Worm (Caenorhabditis elegans) whole organism, midembryonic: ENCODE data around the gene R10D12.7.

Experiments
- T22C8.4 ChIP-seq: fragments of 200-800 bp; sonication (Bioruptor generic); IDR thresholded peaks from 2 replicates; pipeline ENCODE4 v1.3.6; 2022; ENCODE audit warnings: missing genetic modification characterization, missing compliant biosample characterization
- cog-1 ChIP-seq: sonication (generic microtip); optimal IDR thresholded peaks from 2 replicates; lab custom pipeline; 2016; ENCODE audit warnings: missing genetic modification characterization, missing compliant biosample characterization
- flt-1 ChIP-seq: fragments of 200-800 bp; sonication (Bioruptor generic); IDR thresholded peaks from 2 replicates; pipeline ENCODE4 v1.3.6; 2022; ENCODE audit warnings: missing genetic modification characterization, missing compliant biosample characterization
- klf-2 ChIP-seq: fragments of 200-800 bp; sonication (Bioruptor generic); conservative IDR thresholded peaks from 2 replicates; pipeline ENCODE4 v1.3.6; 2022; ENCODE audit warnings: missing genetic modification reagents, missing genetic modification characterization, missing compliant biosample characterization
- med-1 ChIP-seq: sonication (generic microtip); optimal IDR thresholded peaks from 2 replicates; lab custom pipeline; 2017; ENCODE audit warnings: missing genetic modification characterization, mild to moderate bottlenecking, missing compliant biosample characterization, antibody characterized with exemption, missing genetic modification reagents; ENCODE audit not compliant: insufficient read depth
- ref-1 ChIP-seq: fragments of 200-800 bp; sonication (Bioruptor generic); conservative IDR thresholded peaks from 2 replicates; pipeline ENCODE4 v1.3.6; 2022; ENCODE audit warnings: missing genetic modification reagents, missing genetic modification characterization, missing compliant biosample characterization
- tab-1 ChIP-seq: fragments of 200-800 bp; sonication (Bioruptor generic); IDR thresholded peaks from 2 replicates; pipeline ENCODE4 v1.3.6; 2022; ENCODE audit warnings: missing genetic modification characterization, missing compliant biosample characterization
- ztf-23 ChIP-seq: fragments of 200-800 bp; sonication (Bioruptor generic); IDR thresholded peaks from 2 replicates; pipeline ENCODE4 v1.3.6; 2022; ENCODE audit warnings: missing genetic modification reagents, missing genetic modification characterization, missing compliant biosample characterization
- ztf-29 ChIP-seq: fragments of 200-800 bp; sonication (Bioruptor generic); IDR thresholded peaks from 2 replicates; pipeline ENCODE4 v1.3.6; 2022; ENCODE audit warnings: missing genetic modification reagents, missing genetic modification characterization, missing compliant biosample characterization

The R10D12.7 gene

ce11 chrV:13916196-13916595 is 33.7 kb upstream of the R10D12.7 start, which contains the start of gene str-252:
TSS of gene str-252 (plus strand) at chrV:13916496.
- TF ChIP-seq klf-2 (no peak), ref-1 (GFP tag; lab: Robert Waterston, UW) (no peak), flt-1 (GFP tag; lab: Robert Waterston, UW) (no peak), ztf-23 (GFP tag; lab: Robert Waterston, UW) (no peak), tab-1 (no peak), ztf-29 (GFP tag; lab: Robert Waterston, UW) (no peak), T22C8.4 (no peak), cog-1 (tag; lab: Kevin White, UChicago) (no peak), med-1 (GFP tag; lab: Kevin White, UChicago) (no peak)

DNA sequence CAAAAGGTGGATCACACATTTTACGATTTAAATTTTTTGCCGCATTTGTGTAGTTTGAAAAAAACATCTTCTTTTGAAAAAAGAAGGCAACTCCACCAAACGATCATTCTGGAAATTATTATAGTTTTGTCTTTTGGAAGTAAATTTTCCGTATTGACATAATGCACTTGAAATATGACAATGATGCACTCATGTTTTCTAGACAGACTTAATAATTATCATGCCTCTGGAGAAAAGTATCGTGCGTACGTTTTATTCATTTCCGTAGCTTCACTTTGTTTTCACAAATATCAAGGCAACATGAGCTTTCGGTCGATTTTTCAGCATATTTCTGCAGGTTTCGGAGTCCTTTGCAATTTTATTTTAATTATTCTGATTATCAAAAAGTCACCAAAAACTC is 31.5 kb upstream of the R10D12.7 start, which contains the start of gene str-250:
str-250 (plus strand) TSS at position 301 of the 400 bp plus-strand sequence.
- no peak for TF ChIP-seq ztf-23 (GFP tag; lab: Robert Waterston, UW)
- no peak for TF ChIP-seq tab-1
- TF ChIP-seq T22C8.4: no peak
- no peak for TF ChIP-seq ref-1 (GFP tag; lab: Robert Waterston, UW)
- TF ChIP-seq med-1 (GFP tag; lab: Kevin White, UChicago): no peak
- TF ChIP-seq klf-2: no peak
- no peak for TF ChIP-seq ztf-29 (GFP tag; lab: Robert Waterston, UW)
- TF ChIP-seq flt-1 (GFP tag; lab: Robert Waterston, UW): no peak
- TF ChIP-seq cog-1 (tag; lab: Kevin White, UChicago): no peak

DNA sequence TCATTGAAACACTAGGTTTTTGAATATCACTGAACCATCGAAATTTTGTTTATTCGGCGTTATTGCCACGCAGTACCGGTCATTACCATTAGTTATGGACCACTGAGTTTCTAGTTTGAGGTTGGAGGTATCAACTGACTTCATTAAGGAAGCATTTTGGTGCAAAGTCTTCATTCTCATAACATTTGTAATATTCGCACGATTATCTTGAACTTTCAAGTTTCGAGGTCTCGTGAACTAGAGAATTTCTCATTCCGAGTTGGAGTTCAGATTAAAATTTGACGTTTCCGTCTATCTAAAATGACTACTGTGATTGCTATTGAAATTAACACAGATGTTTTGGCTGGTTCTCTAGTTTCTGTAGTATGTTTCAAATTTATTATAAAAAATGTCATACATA is 29.1 kb upstream of the R10D12.7 start, which contains the start of gene srx-42:
srx-42 (plus strand) TSS at position 301 of the 400 bp plus-strand sequence.
- TF ChIP-seq ztf-29 (GFP tag; lab: Robert Waterston, UW): no peak

DNA sequence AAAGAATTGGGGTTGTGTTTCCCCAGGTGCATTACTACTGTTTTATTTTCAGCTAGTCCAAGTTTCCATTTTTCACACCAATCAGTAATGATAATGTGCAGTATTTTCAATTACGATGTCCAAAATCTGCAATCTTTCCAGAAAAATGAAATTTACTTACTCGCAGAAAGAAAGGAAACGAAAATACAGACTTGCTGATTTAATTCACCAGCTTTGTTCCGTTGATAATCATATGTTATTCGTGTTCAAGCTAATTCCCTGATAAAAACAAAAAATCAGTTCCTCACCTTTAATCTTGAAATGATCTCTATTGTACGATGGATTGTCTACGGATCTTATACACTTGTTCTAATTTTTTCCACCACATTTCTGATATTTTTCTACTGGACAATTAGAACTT is 26.0 kb upstream of the R10D12.7 start, which contains the start of gene srxa-11:
srxa-11 (plus strand) TSS at position 301 of the 400 bp plus-strand sequence.
- TF ChIP-seq med-1 (GFP tag; lab: Kevin White, UChicago) (no peak), klf-2 (no peak), flt-1 (GFP tag; lab: Robert Waterston, UW) (no peak), tab-1 (no peak), cog-1 (tag; lab: Kevin White, UChicago) (no peak), ztf-29 (GFP tag; lab: Robert Waterston, UW) (no peak), ztf-23 (GFP tag; lab: Robert Waterston, UW) (no peak), ref-1 (GFP tag; lab: Robert Waterston, UW) (no peak)

DNA sequence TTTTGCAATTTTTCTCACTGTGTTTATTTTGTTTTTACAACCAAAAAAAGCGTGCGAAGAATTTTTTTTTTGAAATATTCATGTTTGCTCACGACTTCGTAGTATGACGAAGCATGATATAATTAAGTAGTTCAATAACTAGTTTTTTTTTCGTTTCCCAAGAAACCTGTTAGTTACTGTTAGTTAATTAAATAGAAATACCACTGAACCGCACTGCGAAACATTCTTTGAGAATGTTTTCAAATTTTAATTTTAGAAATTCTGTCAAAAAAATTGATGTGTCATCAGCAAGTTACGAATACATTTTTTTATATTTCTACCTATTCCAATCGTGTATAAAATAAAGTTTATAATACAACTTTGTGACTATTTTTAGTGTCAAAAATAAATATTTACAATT is 23.5 kb upstream of the R10D12.7 start, which contains the start of gene srxa-12:
srxa-12 (plus strand) TSS at position 301 of the 400 bp plus-strand sequence.
- TF ChIP-seq klf-2 (no peak), ztf-23 (GFP tag; lab: Robert Waterston, UW) (no peak), ztf-29 (GFP tag; lab: Robert Waterston, UW) (no peak), ref-1 (GFP tag; lab: Robert Waterston, UW) (no peak), med-1 (GFP tag; lab: Kevin White, UChicago) (no peak), flt-1 (GFP tag; lab: Robert Waterston, UW) (no peak), cog-1 (tag; lab: Kevin White, UChicago) (no peak), T22C8.4 (no peak), tab-1 (no peak)

DNA sequence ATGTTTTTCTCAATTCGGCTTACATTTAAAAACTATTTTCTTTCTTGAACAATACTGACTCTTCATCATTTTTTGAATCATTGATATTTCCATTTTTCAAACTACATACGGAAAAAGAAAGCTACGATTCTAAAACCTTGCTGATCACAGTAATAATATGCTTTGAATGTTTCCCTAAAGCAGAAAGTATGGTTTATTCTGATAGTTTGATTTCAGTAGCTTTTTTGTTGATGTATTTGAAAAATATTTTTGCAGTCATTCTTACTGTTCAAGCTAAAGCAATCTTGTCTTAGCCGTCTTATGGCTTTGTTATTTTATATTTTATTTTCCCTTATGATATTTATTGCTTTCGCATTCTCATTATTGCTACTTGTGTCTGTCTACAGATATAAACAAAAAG is 20.3 kb upstream of the R10D12.7 start, which contains the start of gene srxa-13:
srxa-13 (plus strand) TSS at position 301 of the 400 bp plus-strand sequence.
- TF ChIP-seq cog-1 (tag; lab: Kevin White, UChicago) (no peak), ztf-29 (GFP tag; lab: Robert Waterston, UW) (no peak), ref-1 (GFP tag; lab: Robert Waterston, UW) (no peak), T22C8.4 (no peak), ztf-23 (GFP tag; lab: Robert Waterston, UW) (no peak), klf-2 (no peak)

DNA sequence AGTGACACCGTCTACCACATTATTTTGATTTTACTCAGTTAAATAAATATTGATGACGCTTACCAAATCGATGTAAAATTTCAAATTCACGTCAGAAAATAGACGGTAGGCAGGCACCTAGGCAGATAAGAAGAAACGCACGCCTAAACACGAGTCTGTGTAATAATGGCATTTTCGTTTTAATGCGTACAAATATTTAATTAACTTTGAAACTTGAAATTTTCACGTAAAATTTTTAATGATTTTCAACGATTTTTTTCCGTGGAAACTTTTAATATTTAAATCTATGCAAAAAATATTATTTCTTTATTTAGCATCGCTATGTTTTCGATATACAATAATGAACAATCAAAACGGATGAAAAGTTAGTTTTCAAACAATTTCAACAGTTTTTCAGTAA is 18.6 kb upstream of the R10D12.7 start, which contains the start of gene C06B3.16:
C06B3.16 (plus strand) TSS at position 301 of the 400 bp plus-strand sequence.
- TF ChIP-seq cog-1 (tag; lab: Kevin White, UChicago) (no peak), flt-1 (GFP tag; lab: Robert Waterston, UW) (no peak), ztf-23 (GFP tag; lab: Robert Waterston, UW) (no peak), klf-2 (no peak), ztf-29 (GFP tag; lab: Robert Waterston, UW) (no peak), tab-1 (no peak), med-1 (GFP tag; lab: Kevin White, UChicago) (no peak), ref-1 (GFP tag; lab: Robert Waterston, UW) (no peak), T22C8.4 (no peak)

ce11 chrV:13931952-13932351 is 17.9 kb upstream of the R10D12.7 start:
- no peak for TF ChIP-seq flt-1 (GFP tag; lab: Robert Waterston, UW)
- no peak for TF ChIP-seq ztf-29 (GFP tag; lab: Robert Waterston, UW)
- TF ChIP-seq cog-1 (tag; lab: Kevin White, UChicago): no peak
- no peak for TF ChIP-seq klf-2
- TF ChIP-seq ref-1 (GFP tag; lab: Robert Waterston, UW): no peak
- TF ChIP-seq T22C8.4: no peak
- no peak for TF ChIP-seq tab-1
- TF ChIP-seq med-1 (GFP tag; lab: Kevin White, UChicago): no peak

ce11 chrV:13934545-13934944 is 15.3 kb upstream of the R10D12.7 start, which contains the start of gene R10D12.1:
TSS of gene R10D12.1 (minus strand) at chrV:13934645.
- TF ChIP-seq tab-1 (no peak), flt-1 (GFP tag; lab: Robert Waterston, UW) (no peak), T22C8.4 (no peak), ref-1 (GFP tag; lab: Robert Waterston, UW) (no peak), ztf-29 (GFP tag; lab: Robert Waterston, UW) (no peak), klf-2 (no peak), cog-1 (tag; lab: Kevin White, UChicago) (no peak)

ce11 chrV:13935423-13935822 is 14.4 kb upstream of the R10D12.7 start:
- TF ChIP-seq med-1 (GFP tag; lab: Kevin White, UChicago): no peak
- TF ChIP-seq klf-2: no peak
- no peak for TF ChIP-seq tab-1
- TF ChIP-seq T22C8.4: no peak
- TF ChIP-seq ztf-29 (GFP tag; lab: Robert Waterston, UW): no peak
- no peak for TF ChIP-seq ztf-23 (GFP tag; lab: Robert Waterston, UW)
- TF ChIP-seq ref-1 (GFP tag; lab: Robert Waterston, UW): no peak
- no peak for TF ChIP-seq flt-1 (GFP tag; lab: Robert Waterston, UW)
- no peak for TF ChIP-seq cog-1 (tag; lab: Kevin White, UChicago)
